Fruit fly (Drosophila melanogaster): ENCODE data around the gene CG13101.

DNA sequence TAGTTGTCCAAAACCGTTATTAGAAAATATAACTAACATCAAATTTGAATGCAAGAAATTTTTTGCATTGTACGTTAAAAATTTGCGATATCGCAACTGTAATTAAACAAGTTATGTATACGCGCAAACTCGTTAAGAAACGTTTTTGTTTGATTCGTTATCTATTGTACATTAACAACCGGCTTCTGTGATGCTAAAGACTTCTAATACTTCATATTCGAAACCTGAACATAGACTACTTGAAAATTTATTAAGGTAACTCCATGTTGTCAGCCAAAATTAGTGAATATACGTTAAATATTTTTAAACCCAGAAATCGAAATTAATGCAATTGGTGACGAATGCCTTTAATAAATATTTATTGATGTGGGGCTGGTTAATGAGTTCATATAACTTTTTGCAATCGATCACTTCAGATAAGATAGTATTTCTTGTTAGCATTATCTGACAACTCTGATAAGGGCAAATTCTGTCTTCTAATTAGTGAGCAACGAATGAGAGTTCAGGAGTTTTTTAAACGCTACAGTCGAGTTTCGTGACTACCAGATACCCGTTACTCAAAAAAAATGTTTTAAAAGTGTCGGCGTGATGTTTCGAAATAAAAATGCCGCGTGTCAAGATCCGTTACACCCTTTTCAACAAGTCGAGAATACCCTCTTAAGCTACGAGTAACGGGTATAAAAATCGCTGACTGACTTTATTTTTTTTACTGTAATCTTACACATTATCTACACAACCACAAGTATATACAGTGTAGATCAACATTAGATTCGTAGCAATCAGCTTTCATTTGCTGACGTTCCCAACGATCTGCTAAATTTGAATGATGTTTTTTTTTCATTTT, 32.3 kb downstream of the CG13101 start:
- TF ChIP-seq CG11294 (GFP tag; IDR thresholded peaks at IDR 0.05) = peak; percentile 49; the same call in 1 of the 2 replicates
- TF ChIP-seq CG11902 (GFP tag; optimal IDR thresholded peaks at IDR 0.05) = peak; percentile 6
- TF ChIP-seq CG3919 (GFP tag; optimal IDR thresholded peaks at IDR 0.05) = peak; percentile 61
- no peak; the same call in 2 of the 3 replicates for TF ChIP-seq CG8119 (GFP tag; IDR thresholded peaks at IDR 0.05)
- TF ChIP-seq CG10631 (GFP tag; optimal IDR thresholded peaks at IDR 0.05) = peak; percentile 71
- peak; percentile 65 for TF ChIP-seq CG15336 (GFP tag; IDR thresholded peaks at IDR 0.05)
- peak; percentile 76 for TF ChIP-seq CG6163 (GFP tag; IDR thresholded peaks at IDR 0.05)
- TF ChIP-seq dac (GFP tag; optimal IDR thresholded peaks at IDR 0.05) = no peak
- TF ChIP-seq Met (GFP tag; optimal IDR thresholded peaks at IDR 0.05) = peak; percentile 65
- peak; percentile 49 for TF ChIP-seq topi (GFP tag; optimal IDR thresholded peaks at IDR 0.05)

All from whole organism, prepupa.